Worm (Caenorhabditis elegans) whole organism, L3 larva: ENCODE measurements around the gene lbp-8.

Source experiments
- R02D3.7 ChIP-seq: fragments of 150-350 bp; optimal IDR thresholded peaks from 2 replicates; lab custom pipeline; 2014; ENCODE audit warnings: missing biosample characterization, missing genetic modification characterization
- aly-2 ChIP-seq: fragments of 150-350 bp; optimal IDR thresholded peaks from 2 replicates; lab custom pipeline; 2014; ENCODE audit warnings: missing biosample characterization, missing genetic modification characterization
- ama-1 ChIP-seq: fragments of 150-350 bp; optimal IDR thresholded peaks from 2 replicates; lab custom pipeline; 2018
- ceh-16 ChIP-seq: sonication (generic microtip); optimal IDR thresholded peaks from 2 replicates; lab custom pipeline; 2017; ENCODE audit warnings: missing biosample characterization, missing genetic modification characterization
- ceh-28 ChIP-seq: fragments of 150-350 bp; optimal IDR thresholded peaks from 2 replicates; lab custom pipeline; 2014; ENCODE audit warnings: missing biosample characterization, missing genetic modification reagents, missing genetic modification characterization
- ceh-82 ChIP-seq: fragments of 150-350 bp; optimal IDR thresholded peaks from 2 replicates; lab custom pipeline; 2014; ENCODE audit warnings: missing biosample characterization, missing genetic modification characterization
- ceh-9 ChIP-seq: sonication (generic microtip); optimal IDR thresholded peaks from 2 replicates; lab custom pipeline; 2018; ENCODE audit warnings: missing biosample characterization, missing genetic modification characterization
- daf-12 ChIP-seq: fragments of 150-350 bp; optimal IDR thresholded peaks from 2 replicates; lab custom pipeline; 2014; ENCODE audit warnings: missing biosample characterization, missing genetic modification reagents, missing genetic modification characterization
- egl-27 ChIP-seq: sonication (generic microtip); optimal IDR thresholded peaks from 4 replicates; lab custom pipeline; 2017; ENCODE audit warnings: missing biosample characterization, missing genetic modification reagents, missing genetic modification characterization
- elt-1 ChIP-seq: fragments of 150-350 bp; optimal IDR thresholded peaks from 2 replicates; lab custom pipeline; 2014; ENCODE audit warnings: missing biosample characterization, missing genetic modification characterization
- elt-2 ChIP-seq: sonication (generic microtip); optimal IDR thresholded peaks from 2 replicates; lab custom pipeline; 2016; ENCODE audit warnings: missing genetic modification reagents, mild to moderate bottlenecking, missing genetic modification characterization, missing compliant biosample characterization
- elt-3 ChIP-seq, 3 experiments: fragments of 150-350 bp in 1 of 3; sonication (generic microtip) in 2 of 3; optimal IDR thresholded peaks; 2 replicates in 2 of 3; 4 replicates in 1 of 3; lab custom pipeline; 2014 to 2017; ENCODE audit warnings: missing biosample characterization in 3 of 3, missing genetic modification characterization in 3 of 3
- eor-1 ChIP-seq, 2 experiments: fragments of 150-350 bp; optimal IDR thresholded peaks; 2 replicates each; lab custom pipeline; 2014 to 2018; ENCODE audit warnings: missing biosample characterization in 2 of 2, missing genetic modification characterization in 2 of 2
- fkh-10 ChIP-seq: sonication (generic microtip); optimal IDR thresholded peaks from 2 replicates; lab custom pipeline; 2017; ENCODE audit warnings: missing biosample characterization, missing genetic modification reagents, missing genetic modification characterization
- fkh-2 ChIP-seq: fragments of 150-350 bp; optimal IDR thresholded peaks from 2 replicates; lab custom pipeline; 2014; ENCODE audit warnings: missing biosample characterization, missing genetic modification reagents, missing genetic modification characterization
- fos-1 ChIP-seq: fragments of 150-350 bp; optimal IDR thresholded peaks from 2 replicates; lab custom pipeline; 2014; ENCODE audit warnings: missing biosample characterization, missing genetic modification characterization
- hmg-11 ChIP-seq: sonication (generic microtip); optimal IDR thresholded peaks from 2 replicates; lab custom pipeline; 2016; ENCODE audit warnings: missing genetic modification characterization, missing compliant biosample characterization
- jun-1 ChIP-seq: fragments of 150-350 bp; optimal IDR thresholded peaks from 2 replicates; lab custom pipeline; 2014; ENCODE audit warnings: missing biosample characterization, missing genetic modification reagents, missing genetic modification characterization
- lin-15B ChIP-seq: fragments of 150-350 bp; optimal IDR thresholded peaks from 2 replicates; lab custom pipeline; 2014; ENCODE audit warnings: missing biosample characterization, missing genetic modification characterization
- lsy-12 ChIP-seq: sonication (generic microtip); optimal IDR thresholded peaks from 2 replicates; lab custom pipeline; 2016; ENCODE audit warnings: mild to moderate bottlenecking, missing genetic modification characterization, missing compliant biosample characterization
- mdl-1 ChIP-seq: fragments of 150-350 bp; optimal IDR thresholded peaks from 2 replicates; lab custom pipeline; 2014; ENCODE audit warnings: missing biosample characterization, missing genetic modification characterization
- mml-1 ChIP-seq: fragments of 150-350 bp; sonication (generic microtip); optimal IDR thresholded peaks from 3 replicates; lab custom pipeline; 2014; ENCODE audit warnings: missing biosample characterization, missing genetic modification characterization
- nfya-1 ChIP-seq: sonication (generic microtip); optimal IDR thresholded peaks from 2 replicates; lab custom pipeline; 2017; ENCODE audit warnings: missing genetic modification characterization, mild to moderate bottlenecking, missing compliant biosample characterization, antibody characterized with exemption, moderate library complexity; ENCODE audit not compliant: insufficient read depth
- nhr-12 ChIP-seq: fragments of 150-350 bp; optimal IDR thresholded peaks from 2 replicates; lab custom pipeline; 2014; ENCODE audit warnings: missing biosample characterization, missing genetic modification characterization
- nhr-237 ChIP-seq: fragments of 150-350 bp; optimal IDR thresholded peaks from 2 replicates; lab custom pipeline; 2014; ENCODE audit warnings: missing biosample characterization, missing genetic modification characterization
- nhr-25 ChIP-seq: sonication (generic microtip); optimal IDR thresholded peaks from 2 replicates; lab custom pipeline; 2017; ENCODE audit warnings: missing biosample characterization, missing genetic modification characterization
- nhr-43 ChIP-seq: sonication (generic microtip); optimal IDR thresholded peaks from 2 replicates; lab custom pipeline; 2016; ENCODE audit warnings: mild to moderate bottlenecking, missing genetic modification characterization, missing compliant biosample characterization; ENCODE audit not compliant: poor library complexity, severe bottlenecking
- nhr-76 ChIP-seq: fragments of 150-350 bp; sonication (generic microtip); optimal IDR thresholded peaks from 5 replicates; lab custom pipeline; 2014; ENCODE audit warnings: missing biosample characterization, missing genetic modification characterization
- nhr-77 ChIP-seq: fragments of 150-350 bp; optimal IDR thresholded peaks from 2 replicates; lab custom pipeline; 2014; ENCODE audit warnings: missing biosample characterization, missing genetic modification characterization
- pha-4 ChIP-seq: fragments of 150-350 bp; optimal IDR thresholded peaks from 2 replicates; lab custom pipeline; 2014; ENCODE audit warnings: missing biosample characterization, missing genetic modification reagents, missing genetic modification characterization
- pqm-1 ChIP-seq: fragments of 150-350 bp; optimal IDR thresholded peaks from 2 replicates; lab custom pipeline; 2017; ENCODE audit warnings: missing biosample characterization, missing genetic modification characterization, inconsistent platforms
- sea-2 ChIP-seq: fragments of 150-350 bp; sonication (generic microtip); optimal IDR thresholded peaks from 4 replicates; lab custom pipeline; 2014; ENCODE audit warnings: missing biosample characterization, missing genetic modification reagents, missing genetic modification characterization
- skn-1 ChIP-seq: fragments of 150-350 bp; optimal IDR thresholded peaks from 2 replicates; lab custom pipeline; 2014; ENCODE audit warnings: missing biosample characterization, missing genetic modification characterization
- snpc-4 ChIP-seq: fragments of 150-350 bp; optimal IDR thresholded peaks from 2 replicates; lab custom pipeline; 2014; ENCODE audit warnings: missing biosample characterization, missing genetic modification characterization
- unc-39 ChIP-seq: sonication (generic microtip); optimal IDR thresholded peaks from 4 replicates; lab custom pipeline; 2017; ENCODE audit warnings: missing biosample characterization, missing genetic modification characterization
- unc-62 ChIP-seq: fragments of 150-350 bp; sonication (generic microtip); optimal IDR thresholded peaks from 4 replicates; lab custom pipeline; 2014; ENCODE audit warnings: missing biosample characterization, missing genetic modification reagents, missing genetic modification characterization
- zag-1 ChIP-seq: fragments of 150-350 bp; optimal IDR thresholded peaks from 2 replicates; lab custom pipeline; 2014; ENCODE audit warnings: missing biosample characterization, missing genetic modification characterization
- ztf-4 ChIP-seq: fragments of 150-350 bp; optimal IDR thresholded peaks from 2 replicates; lab custom pipeline; 2014; ENCODE audit warnings: missing biosample characterization, missing genetic modification characterization

lbp-8 gene

ce11 chrV:13848379-13848778 lies 42.2 kb upstream of the lbp-8 start, which contains the start of gene srx-133:
Gene srx-133 (plus strand): TSS chrV:13848679.
- TF ChIP-seq nhr-25 (tag; lab: Kevin White, UChicago), result no peak
- no peak for TF ChIP-seq pqm-1 (tag; lab: Kevin White, UChicago)
- no peak for TF ChIP-seq lsy-12 (tag; lab: Kevin White, UChicago)
- TF ChIP-seq elt-1 (tag; lab: Kevin White, UChicago), result no peak
- TF ChIP-seq, all 47 proteins: peak for 0

ce11 chrV:13850170-13850569 lies 40.4 kb upstream of the lbp-8 start, which contains the start of gene hpx-2:
Gene hpx-2 (plus strand): TSS chrV:13850470.
- TF ChIP-seq snpc-4 (no peak), jun-1 (tag; lab: Kevin White, UChicago) (no peak), lin-15B (tag; lab: Kevin White, UChicago) (no peak), ama-1 (lab: Kevin White, UChicago) (no peak), ceh-16 (tag; lab: Kevin White, UChicago) (no peak), skn-1 (no peak), unc-39 (tag; lab: Kevin White, UChicago) (no peak), nhr-76 (tag; lab: Kevin White, UChicago) (no peak), sea-2 (no peak), mml-1 (tag; lab: Kevin White, UChicago) (no peak), ceh-28 (tag; lab: Kevin White, UChicago) (no peak), R02D3.7 (tag; lab: Kevin White, UChicago) (no peak), aly-2 (tag; lab: Kevin White, UChicago) (no peak), pqm-1 (tag; lab: Kevin White, UChicago) (no peak), eor-1 (tag; optimal IDR thresholded peaks at IDR 0.05; lab: Kevin White, UChicago) (no peak), daf-12 (tag; lab: Kevin White, UChicago) (no peak)
- TF ChIP-seq, all 47 proteins: peak for 0

- TF ChIP-seq ceh-16 (tag; lab: Kevin White, UChicago) (no peak), ztf-4 (tag; lab: Kevin White, UChicago) (no peak), pha-4 (peak; percentile 91)
Measured at ce11 chrV:13854306-13854705, 36.3 kb upstream of the lbp-8 start, which contains the start of gene ttr-21. Gene ttr-21 (minus strand): TSS chrV:13854405.

- TF ChIP-seq mdl-1 (tag; lab: Kevin White, UChicago) (no peak), pqm-1 (tag; lab: Kevin White, UChicago) (no peak)
Measured at ce11 chrV:13856376-13856775, 34.2 kb upstream of the lbp-8 start, which contains the start of gene srx-134. Gene srx-134 (minus strand): TSS chrV:13856476.

ce11 chrV:13857132-13857531 lies 33.4 kb upstream of the lbp-8 start, which contains the start of gene srx-136:
Gene srx-136 (plus strand): TSS chrV:13857432.
- TF ChIP-seq mdl-1 (tag; lab: Kevin White, UChicago), result no peak
- TF ChIP-seq elt-2 (tag; lab: Kevin White, UChicago), result no peak
- no peak for TF ChIP-seq fkh-10 (GFP tag; lab: Kevin White, UChicago)
- TF ChIP-seq lsy-12 (tag; lab: Kevin White, UChicago), result no peak
- TF ChIP-seq nhr-77 (tag; lab: Kevin White, UChicago), result no peak
- TF ChIP-seq nhr-237 (tag; lab: Kevin White, UChicago), result no peak
- TF ChIP-seq ama-1 (lab: Kevin White, UChicago), result no peak
- no peak for TF ChIP-seq nhr-76 (tag; lab: Kevin White, UChicago)
- no peak for TF ChIP-seq nhr-43 (tag; lab: Kevin White, UChicago)
- TF ChIP-seq ceh-82 (tag; lab: Kevin White, UChicago), result no peak
- no peak for TF ChIP-seq skn-1
- no peak for TF ChIP-seq ceh-16 (tag; lab: Kevin White, UChicago)
- no peak for TF ChIP-seq pqm-1 (tag; lab: Kevin White, UChicago)
- TF ChIP-seq zag-1 (tag; lab: Kevin White, UChicago), result no peak
- TF ChIP-seq, all 47 proteins: peak for 0

ce11 chrV:13858906-13859305 lies 31.7 kb upstream of the lbp-8 start, which contains the start of gene srx-135:
Gene srx-135 (plus strand): TSS chrV:13859206.
- TF ChIP-seq jun-1 (tag; lab: Kevin White, UChicago) (no peak), nhr-12 (tag; lab: Kevin White, UChicago) (no peak), eor-1 (tag; optimal IDR thresholded peaks at IDR 0.05; lab: Kevin White, UChicago) (no peak), elt-2 (tag; lab: Kevin White, UChicago) (no peak), hmg-11 (tag; lab: Kevin White, UChicago) (no peak), nfya-1 (tag; lab: Kevin White, UChicago) (no peak), fkh-2 (no peak), lin-15B (tag; lab: Kevin White, UChicago) (no peak), nhr-25 (tag; lab: Kevin White, UChicago) (no peak), unc-62 (GFP tag; lab: Kevin White, UChicago) (no peak), fos-1 (tag; lab: Kevin White, UChicago) (no peak), pqm-1 (tag; lab: Kevin White, UChicago) (no peak), ztf-4 (tag; lab: Kevin White, UChicago) (no peak), egl-27 (tag; lab: Kevin White, UChicago) (no peak), elt-1 (tag; lab: Kevin White, UChicago) (no peak), ceh-9 (tag; lab: Kevin White, UChicago) (no peak), lsy-12 (tag; lab: Kevin White, UChicago) (no peak), elt-3 (tag; optimal IDR thresholded peaks at IDR 0.05; lab: Kevin White, UChicago) (no peak)
